Worm (Caenorhabditis elegans): ENCODE data around the gene C25E10.17.

- TF ChIP-seq mep-1 (tag; optimal IDR thresholded peaks at IDR 0.05) (no peak), aha-1 (tag; optimal IDR thresholded peaks at IDR 0.05) (no peak), nhr-28 (tag; optimal IDR thresholded peaks at IDR 0.05) (no peak), unc-30 (tag; optimal IDR thresholded peaks at IDR 0.05) (no peak), ama-1 (optimal IDR thresholded peaks at IDR 0.05) (no peak), elt-3 (tag; optimal IDR thresholded peaks at IDR 0.05) (no peak), nhr-90 (tag; optimal IDR thresholded peaks at IDR 0.05; ENCODE audit: poor library complexity) (no peak), lir-3 (tag; optimal IDR thresholded peaks at IDR 0.05; ENCODE audit: poor library complexity) (no peak), zag-1 (tag; optimal IDR thresholded peaks at IDR 0.05) (no peak), lsy-2 (tag; optimal IDR thresholded peaks at IDR 0.05) (no peak), ceh-8 (GFP tag; optimal IDR thresholded peaks at IDR 0.05) (no peak), unc-130 (tag; optimal IDR thresholded peaks at IDR 0.05) (no peak), unc-62 (GFP tag; optimal IDR thresholded peaks at IDR 0.05) (no peak), nhr-237 (tag; optimal IDR thresholded peaks at IDR 0.05) (no peak)
Measured at ce11 chrV:9056253-9056652, 8.8 kb upstream of the C25E10.17 start, which contains the start of gene C25E10.10.
